Worm (Caenorhabditis elegans): Measurements from ENCODE around the gene C06E4.2.

DNA sequence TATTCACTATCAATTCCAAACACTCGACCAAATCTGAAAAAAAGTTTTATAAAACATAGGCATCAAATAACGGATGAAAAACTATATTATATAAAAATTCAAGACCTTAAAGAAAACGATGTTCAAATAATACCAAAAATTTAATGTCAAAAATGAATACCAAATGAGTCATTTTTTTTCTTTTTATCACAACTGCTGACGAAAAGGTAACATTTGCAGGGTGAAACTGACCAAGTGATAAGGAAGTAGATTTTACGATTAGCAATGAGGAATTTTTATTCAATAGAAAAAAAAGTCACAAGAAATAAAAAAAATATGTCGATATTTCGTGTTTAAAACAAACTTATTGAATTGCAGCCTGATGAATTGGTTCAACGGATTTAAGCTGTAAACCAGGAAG, 9.1 kb downstream of the C06E4.2 start, which contains the start of gene C06E4.8:
- TF ChIP-seq tra-4 (tag; optimal IDR thresholded peaks at IDR 0.05) (no peak), aly-1 (tag; optimal IDR thresholded peaks at IDR 0.05) (no peak), tbx-37 (GFP tag; conservative IDR thresholded peaks at IDR 0.05) (no peak), tbx-11 (GFP tag; IDR thresholded peaks at IDR 0.05) (no peak), flt-1 (GFP tag; IDR thresholded peaks at IDR 0.05) (no peak), ama-1 (optimal IDR thresholded peaks at IDR 0.05) (no peak), pes-1 (GFP tag; IDR thresholded peaks at IDR 0.05) (no peak), hmbx-1 (tag; optimal IDR thresholded peaks at IDR 0.05) (no peak), hmg-4 (GFP tag; optimal IDR thresholded peaks at IDR 0.05) (no peak), sea-1 (GFP tag; conservative IDR thresholded peaks at IDR 0.05) (no peak), ceh-13 (GFP tag; optimal IDR thresholded peaks at IDR 0.05) (no peak), ets-7 (tag; optimal IDR thresholded peaks at IDR 0.05) (no peak), F13C5.2 (tag; optimal IDR thresholded peaks at IDR 0.05) (no peak), hnd-1 (tag; optimal IDR thresholded peaks at IDR 0.05) (no peak)
